Worm (Caenorhabditis elegans) whole organism, mixed stage, embryonic: Measurements from ENCODE around the gene F22D3.4.
A peak's percentile ranks its signal among the peaks of the same experiment; 100 is the strongest.

Source experiments
- M03D4.4 ChIP-seq: sonication (generic microtip); optimal IDR thresholded peaks from 2 replicates; lab custom pipeline; 2017; ENCODE audit warnings: mild to moderate bottlenecking, missing genetic modification characterization, missing compliant biosample characterization
- bed-3 ChIP-seq: fragments of 200-800 bp; sonication (Bioruptor generic); optimal IDR thresholded peaks from 3 replicates; lab custom pipeline; 2018; ENCODE audit warnings: mild to moderate bottlenecking, missing genetic modification characterization, moderate library complexity, missing compliant biosample characterization
- blmp-1 ChIP-seq: fragments of 150-350 bp; optimal IDR thresholded peaks from 2 replicates; lab custom pipeline; 2014; ENCODE audit warnings: missing biosample characterization, missing genetic modification characterization
- ceh-39 ChIP-seq: fragments of 150-350 bp; optimal IDR thresholded peaks from 2 replicates; lab custom pipeline; 2014; ENCODE audit warnings: missing biosample characterization, missing genetic modification characterization
- ceh-43 ChIP-seq: fragments of 200-800 bp; sonication (Bioruptor generic); optimal IDR thresholded peaks from 2 replicates; lab custom pipeline; 2018; ENCODE audit warnings: mild to moderate bottlenecking, missing genetic modification characterization, moderate library complexity, missing compliant biosample characterization
- ceh-83 ChIP-seq: fragments of 200-800 bp; sonication (Bioruptor generic); optimal IDR thresholded peaks from 2 replicates; lab custom pipeline; 2018; ENCODE audit warnings: mild to moderate bottlenecking, missing genetic modification characterization, missing compliant biosample characterization
- ces-1 ChIP-seq: fragments of 150-350 bp; optimal IDR thresholded peaks from 2 replicates; lab custom pipeline; 2014; ENCODE audit warnings: missing biosample characterization, missing genetic modification reagents, missing genetic modification characterization
- drap-1 ChIP-seq: fragments of 200-800 bp; sonication (Bioruptor generic); optimal IDR thresholded peaks from 3 replicates; lab custom pipeline; 2018; ENCODE audit warnings: mild to moderate bottlenecking, missing genetic modification characterization, missing compliant biosample characterization
- elt-1 ChIP-seq: sonication (generic microtip); optimal IDR thresholded peaks from 2 replicates; lab custom pipeline; 2017; ENCODE audit warnings: missing genetic modification characterization, mild to moderate bottlenecking, missing compliant biosample characterization, antibody characterized with exemption, moderate library complexity, borderline replicate concordance; ENCODE audit not compliant: insufficient read depth
- elt-3 ChIP-seq: fragments of 150-350 bp; optimal IDR thresholded peaks from 2 replicates; lab custom pipeline; 2014; ENCODE audit warnings: missing biosample characterization, missing genetic modification characterization
- flh-1 ChIP-seq: fragments of 200-800 bp; sonication (Bioruptor generic); optimal IDR thresholded peaks from 2 replicates; lab custom pipeline; 2018; ENCODE audit warnings: mild to moderate bottlenecking, missing genetic modification characterization, moderate library complexity, missing compliant biosample characterization
- ham-2 ChIP-seq: fragments of 200-800 bp; sonication (Bioruptor generic); optimal IDR thresholded peaks from 2 replicates; lab custom pipeline; 2018; ENCODE audit warnings: mild to moderate bottlenecking, missing genetic modification characterization, missing compliant biosample characterization
- lin-13 ChIP-seq: fragments of 150-350 bp; optimal IDR thresholded peaks from 2 replicates; lab custom pipeline; 2014; ENCODE audit warnings: missing biosample characterization, missing genetic modification characterization
- lin-32 ChIP-seq: fragments of 200-800 bp; sonication (Bioruptor generic); optimal IDR thresholded peaks from 2 replicates; lab custom pipeline; 2018; ENCODE audit warnings: mild to moderate bottlenecking, missing genetic modification characterization, missing compliant biosample characterization
- lsy-2 ChIP-seq: fragments of 150-350 bp; optimal IDR thresholded peaks from 2 replicates; lab custom pipeline; 2014; ENCODE audit warnings: missing biosample characterization, missing genetic modification characterization
- mab-5 ChIP-seq: fragments of 150-350 bp; optimal IDR thresholded peaks from 2 replicates; lab custom pipeline; 2014; ENCODE audit warnings: missing biosample characterization, missing genetic modification characterization
- mep-1 ChIP-seq: fragments of 150-350 bp; optimal IDR thresholded peaks from 2 replicates; lab custom pipeline; 2017; ENCODE audit warnings: missing biosample characterization, missing genetic modification reagents, missing genetic modification characterization, inconsistent platforms
- mls-2 ChIP-seq: sonication (generic microtip); optimal IDR thresholded peaks from 2 replicates; lab custom pipeline; 2016; ENCODE audit warnings: mild to moderate bottlenecking, missing genetic modification characterization, moderate library complexity, missing compliant biosample characterization
- nhr-12 ChIP-seq: fragments of 150-350 bp; optimal IDR thresholded peaks from 2 replicates; lab custom pipeline; 2014; ENCODE audit warnings: missing biosample characterization, missing genetic modification characterization
- nhr-2 ChIP-seq: fragments of 150-350 bp; optimal IDR thresholded peaks from 2 replicates; lab custom pipeline; 2014; ENCODE audit warnings: missing biosample characterization, missing genetic modification characterization
- nhr-237 ChIP-seq: fragments of 150-350 bp; optimal IDR thresholded peaks from 2 replicates; lab custom pipeline; 2014; ENCODE audit warnings: missing biosample characterization, missing genetic modification characterization
- nhr-28 ChIP-seq: fragments of 150-350 bp; optimal IDR thresholded peaks from 2 replicates; lab custom pipeline; 2014; ENCODE audit warnings: missing biosample characterization, missing genetic modification characterization
- nhr-76 ChIP-seq: sonication (generic microtip); optimal IDR thresholded peaks from 2 replicates; lab custom pipeline; 2017; ENCODE audit warnings: missing biosample characterization, missing genetic modification characterization
- pha-4 ChIP-seq: fragments of 150-350 bp; optimal IDR thresholded peaks from 2 replicates; lab custom pipeline; 2018; ENCODE audit warnings: missing biosample characterization, missing genetic modification reagents, missing genetic modification characterization
- sem-2 ChIP-seq: fragments of 200-800 bp; sonication (Bioruptor generic); optimal IDR thresholded peaks from 2 replicates; lab custom pipeline; 2018; ENCODE audit warnings: mild to moderate bottlenecking, missing genetic modification characterization, missing compliant biosample characterization
- snpc-4 ChIP-seq: fragments of 150-350 bp; optimal IDR thresholded peaks from 2 replicates; lab custom pipeline; 2014; ENCODE audit warnings: missing biosample characterization, missing genetic modification characterization
- sptf-1 ChIP-seq: sonication (generic microtip); optimal IDR thresholded peaks from 2 replicates; lab custom pipeline; 2017; ENCODE audit warnings: mild to moderate bottlenecking, missing genetic modification characterization, moderate library complexity, missing compliant biosample characterization
- unc-120 ChIP-seq: sonication (generic microtip); optimal IDR thresholded peaks from 2 replicates; lab custom pipeline; 2017; ENCODE audit warnings: missing genetic modification characterization, missing compliant biosample characterization; ENCODE audit not compliant: poor library complexity, severe bottlenecking
- unc-39 ChIP-seq: fragments of 150-350 bp; optimal IDR thresholded peaks from 2 replicates; lab custom pipeline; 2014; ENCODE audit warnings: missing biosample characterization, missing genetic modification characterization
- unc-62 ChIP-seq: fragments of 150-350 bp; optimal IDR thresholded peaks from 2 replicates; lab custom pipeline; 2014; ENCODE audit warnings: missing biosample characterization, missing genetic modification reagents, missing genetic modification characterization
- zip-8 ChIP-seq: fragments of 150-350 bp; optimal IDR thresholded peaks from 2 replicates; lab custom pipeline; 2014; ENCODE audit warnings: missing biosample characterization, missing genetic modification characterization
- ztf-11 ChIP-seq: fragments of 150-350 bp; optimal IDR thresholded peaks from 2 replicates; lab custom pipeline; 2014; ENCODE audit warnings: missing biosample characterization, missing genetic modification characterization

Gene F22D3.4

ce11 chrII:6928416-6928815, 1.0 kb upstream of the F22D3.4 start, which contains the start of gene flcn-1:
flcn-1 (plus strand) TSS chrII:6928763.
- TF ChIP-seq ces-1 = peak; percentile 12
- TF ChIP-seq flh-1 = no peak

ce11 chrII:6927034-6927433, 369 bp downstream of the F22D3.4 start:
- TF ChIP-seq elt-1 (tag; lab: Kevin White, UChicago) = no peak
- no peak for TF ChIP-seq M03D4.4 (tag; lab: Kevin White, UChicago)
- TF ChIP-seq ztf-11 (tag; lab: Kevin White, UChicago) = no peak
- no peak for TF ChIP-seq ceh-43
- TF ChIP-seq elt-3 (tag; lab: Kevin White, UChicago) = no peak
- no peak for TF ChIP-seq unc-62 (GFP tag; lab: Kevin White, UChicago)
- no peak for TF ChIP-seq drap-1 (GFP tag; lab: Kevin White, UChicago)
- no peak for TF ChIP-seq nhr-76
- TF ChIP-seq unc-39 = no peak

- TF ChIP-seq nhr-237 = peak; percentile 1
- TF ChIP-seq unc-120 (tag; lab: Kevin White, UChicago) = peak; percentile 77
- TF ChIP-seq sptf-1 = no peak
These were observed 915 bp downstream of the F22D3.4 start for ce11 chrII:6926488-6926887.

- TF ChIP-seq nhr-237 = no peak
- TF ChIP-seq elt-1 (tag; lab: Kevin White, UChicago) = no peak
- TF ChIP-seq mab-5 (tag; lab: Kevin White, UChicago) = no peak
- TF ChIP-seq lin-32 = no peak
- no peak for TF ChIP-seq nhr-28 (tag; lab: Kevin White, UChicago)
- peak; percentile 57 for TF ChIP-seq pha-4
- TF ChIP-seq elt-3 (tag; lab: Kevin White, UChicago) = no peak
- no peak for TF ChIP-seq sptf-1
- TF ChIP-seq nhr-2 = peak; percentile 76
- no peak for TF ChIP-seq nhr-76
- no peak for TF ChIP-seq nhr-12
- TF ChIP-seq ceh-39 = peak; percentile 62
- no peak for TF ChIP-seq sem-2
- peak; percentile 27 for TF ChIP-seq lin-13 (tag; lab: Kevin White, UChicago)
- TF ChIP-seq unc-120 (tag; lab: Kevin White, UChicago) = no peak
- TF ChIP-seq ceh-83 = no peak
- TF ChIP-seq snpc-4 (tag; lab: Kevin White, UChicago) = no peak
- no peak for TF ChIP-seq ces-1
- TF ChIP-seq ham-2 (GFP tag; lab: Kevin White, UChicago) = peak; percentile 65
- TF ChIP-seq blmp-1 (tag; lab: Kevin White, UChicago) = no peak
- no peak for TF ChIP-seq mep-1
- TF ChIP-seq unc-62 (GFP tag; lab: Kevin White, UChicago) = peak; percentile 27
- no peak for TF ChIP-seq mls-2
- TF ChIP-seq bed-3 = no peak
- TF ChIP-seq ceh-43 = no peak
- no peak for TF ChIP-seq flh-1
- no peak for TF ChIP-seq ztf-11 (tag; lab: Kevin White, UChicago)
- peak; percentile 20 for TF ChIP-seq zip-8 (tag; lab: Kevin White, UChicago)
These were observed 1.3 kb downstream of the F22D3.4 start for ce11 chrII:6926054-6926453.

- TF ChIP-seq sem-2 (no peak), lsy-2 (peak; percentile 40), ztf-11 (tag; lab: Kevin White, UChicago) (no peak)
These were observed 3.6 kb downstream of the F22D3.4 start for ce11 chrII:6923792-6924191.

- TF ChIP-seq drap-1 (GFP tag; lab: Kevin White, UChicago) (no peak), mls-2 (no peak), lin-32 (no peak), ham-2 (GFP tag; lab: Kevin White, UChicago) (no peak), ceh-39 (no peak)
These were observed 8.0 kb downstream of the F22D3.4 start, which contains the start of gene B0252.1 for ce11 chrII:6919363-6919851. B0252.1 (plus strand) TSS chrII:6919680.
